Worm (Caenorhabditis elegans): ENCODE data around the gene oig-8.

DNA sequence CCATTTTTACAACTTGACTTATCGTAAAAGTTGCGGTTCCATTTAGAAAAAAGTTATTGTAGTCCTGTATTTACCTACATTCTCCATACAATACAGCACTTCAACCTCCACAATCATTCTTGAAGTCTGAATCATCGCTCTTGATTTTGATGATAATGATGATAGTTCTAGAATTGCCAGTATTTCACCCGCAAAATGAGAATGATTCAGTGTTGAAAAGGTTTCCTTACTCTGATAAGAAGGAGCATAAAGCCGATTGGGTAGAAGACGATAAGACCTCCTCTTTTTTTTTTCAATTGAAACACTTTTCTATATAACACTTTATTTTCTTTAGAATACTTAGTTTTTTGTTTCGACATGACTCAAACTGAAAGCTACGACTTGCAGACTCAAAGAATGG, 18.1 kb downstream of the oig-8 start, which contains the start of gene T19D12.4:
- TF ChIP-seq klf-2 (GFP tag; conservative IDR thresholded peaks at IDR 0.05) (no peak), ztf-23 (GFP tag; IDR thresholded peaks at IDR 0.05) (no peak), med-1 (GFP tag; optimal IDR thresholded peaks at IDR 0.05; ENCODE audit: insufficient read depth) (no peak)

Measured in whole organism, midembryonic.